Fruit fly (Drosophila melanogaster): ENCODE measurements around the gene CG15695.

dm6 chr3R:20821815-20822375 is 20.0 kb upstream of the CG15695 start, which contains the start of the genes CG17271 and RpS20:
- TF ChIP-seq tj (GFP tag; optimal IDR thresholded peaks at IDR 0.05) (peak; percentile 75), toe (GFP tag; optimal IDR thresholded peaks at IDR 0.05) (peak; percentile 96), CG5204 (GFP tag; optimal IDR thresholded peaks at IDR 0.05) (no peak), CG14711 (tag; optimal IDR thresholded peaks at IDR 0.05) (peak; percentile 92), CG7101 (tag; optimal IDR thresholded peaks at IDR 0.05) (peak; percentile 85), Mnt (GFP tag; optimal IDR thresholded peaks at IDR 0.05) (peak; percentile 95), CG33017 (tag; optimal IDR thresholded peaks at IDR 0.05) (peak; percentile 69)
